Worm (Caenorhabditis elegans) whole organism, mixed stage, embryonic: ENCODE data around the gene C13A10.1.

Source experiments
- M03D4.4 ChIP-seq: sonication (generic microtip); optimal IDR thresholded peaks from 2 replicates; lab custom pipeline; 2017; ENCODE audit warnings: mild to moderate bottlenecking, missing genetic modification characterization, missing compliant biosample characterization
- bed-3 ChIP-seq: fragments of 200-800 bp; sonication (Bioruptor generic); optimal IDR thresholded peaks from 3 replicates; lab custom pipeline; 2018; ENCODE audit warnings: mild to moderate bottlenecking, missing genetic modification characterization, moderate library complexity, missing compliant biosample characterization
- blmp-1 ChIP-seq: fragments of 150-350 bp; optimal IDR thresholded peaks from 2 replicates; lab custom pipeline; 2014; ENCODE audit warnings: missing biosample characterization, missing genetic modification characterization
- ceh-39 ChIP-seq: fragments of 150-350 bp; optimal IDR thresholded peaks from 2 replicates; lab custom pipeline; 2014; ENCODE audit warnings: missing biosample characterization, missing genetic modification characterization
- ceh-43 ChIP-seq: fragments of 200-800 bp; sonication (Bioruptor generic); optimal IDR thresholded peaks from 2 replicates; lab custom pipeline; 2018; ENCODE audit warnings: mild to moderate bottlenecking, missing genetic modification characterization, moderate library complexity, missing compliant biosample characterization
- ceh-83 ChIP-seq: fragments of 200-800 bp; sonication (Bioruptor generic); optimal IDR thresholded peaks from 2 replicates; lab custom pipeline; 2018; ENCODE audit warnings: mild to moderate bottlenecking, missing genetic modification characterization, missing compliant biosample characterization
- ces-1 ChIP-seq: fragments of 150-350 bp; optimal IDR thresholded peaks from 2 replicates; lab custom pipeline; 2014; ENCODE audit warnings: missing biosample characterization, missing genetic modification reagents, missing genetic modification characterization
- cnd-1 ChIP-seq: fragments of 200-800 bp; sonication (Bioruptor generic); optimal IDR thresholded peaks from 2 replicates; lab custom pipeline; 2018; ENCODE audit warnings: mild to moderate bottlenecking, missing genetic modification characterization, missing compliant biosample characterization
- drap-1 ChIP-seq: fragments of 200-800 bp; sonication (Bioruptor generic); optimal IDR thresholded peaks from 3 replicates; lab custom pipeline; 2018; ENCODE audit warnings: mild to moderate bottlenecking, missing genetic modification characterization, missing compliant biosample characterization
- elt-1 ChIP-seq: sonication (generic microtip); optimal IDR thresholded peaks from 2 replicates; lab custom pipeline; 2017; ENCODE audit warnings: missing genetic modification characterization, mild to moderate bottlenecking, missing compliant biosample characterization, antibody characterized with exemption, moderate library complexity, borderline replicate concordance; ENCODE audit not compliant: insufficient read depth
- elt-3 ChIP-seq: fragments of 150-350 bp; optimal IDR thresholded peaks from 2 replicates; lab custom pipeline; 2014; ENCODE audit warnings: missing biosample characterization, missing genetic modification characterization
- flh-1 ChIP-seq: fragments of 200-800 bp; sonication (Bioruptor generic); optimal IDR thresholded peaks from 2 replicates; lab custom pipeline; 2018; ENCODE audit warnings: mild to moderate bottlenecking, missing genetic modification characterization, moderate library complexity, missing compliant biosample characterization
- ham-2 ChIP-seq: fragments of 200-800 bp; sonication (Bioruptor generic); optimal IDR thresholded peaks from 2 replicates; lab custom pipeline; 2018; ENCODE audit warnings: mild to moderate bottlenecking, missing genetic modification characterization, missing compliant biosample characterization
- hlh-1 ChIP-seq: fragments of 150-350 bp; optimal IDR thresholded peaks from 2 replicates; lab custom pipeline; 2014; ENCODE audit warnings: missing biosample characterization, missing genetic modification reagents, missing genetic modification characterization
- lin-13 ChIP-seq: fragments of 150-350 bp; optimal IDR thresholded peaks from 2 replicates; lab custom pipeline; 2014; ENCODE audit warnings: missing biosample characterization, missing genetic modification characterization
- lin-32 ChIP-seq: fragments of 200-800 bp; sonication (Bioruptor generic); optimal IDR thresholded peaks from 2 replicates; lab custom pipeline; 2018; ENCODE audit warnings: mild to moderate bottlenecking, missing genetic modification characterization, missing compliant biosample characterization
- lsy-2 ChIP-seq: fragments of 150-350 bp; optimal IDR thresholded peaks from 2 replicates; lab custom pipeline; 2014; ENCODE audit warnings: missing biosample characterization, missing genetic modification characterization
- mab-5 ChIP-seq: fragments of 150-350 bp; optimal IDR thresholded peaks from 2 replicates; lab custom pipeline; 2014; ENCODE audit warnings: missing biosample characterization, missing genetic modification characterization
- mep-1 ChIP-seq: fragments of 150-350 bp; optimal IDR thresholded peaks from 2 replicates; lab custom pipeline; 2017; ENCODE audit warnings: missing biosample characterization, missing genetic modification reagents, missing genetic modification characterization, inconsistent platforms
- mls-2 ChIP-seq: sonication (generic microtip); optimal IDR thresholded peaks from 2 replicates; lab custom pipeline; 2016; ENCODE audit warnings: mild to moderate bottlenecking, missing genetic modification characterization, moderate library complexity, missing compliant biosample characterization
- nhr-12 ChIP-seq: fragments of 150-350 bp; optimal IDR thresholded peaks from 2 replicates; lab custom pipeline; 2014; ENCODE audit warnings: missing biosample characterization, missing genetic modification characterization
- nhr-2 ChIP-seq: fragments of 150-350 bp; optimal IDR thresholded peaks from 2 replicates; lab custom pipeline; 2014; ENCODE audit warnings: missing biosample characterization, missing genetic modification characterization
- nhr-237 ChIP-seq: fragments of 150-350 bp; optimal IDR thresholded peaks from 2 replicates; lab custom pipeline; 2014; ENCODE audit warnings: missing biosample characterization, missing genetic modification characterization
- nhr-28 ChIP-seq: fragments of 150-350 bp; optimal IDR thresholded peaks from 2 replicates; lab custom pipeline; 2014; ENCODE audit warnings: missing biosample characterization, missing genetic modification characterization
- nhr-76 ChIP-seq: sonication (generic microtip); optimal IDR thresholded peaks from 2 replicates; lab custom pipeline; 2017; ENCODE audit warnings: missing biosample characterization, missing genetic modification characterization
- pha-4 ChIP-seq: fragments of 150-350 bp; optimal IDR thresholded peaks from 2 replicates; lab custom pipeline; 2018; ENCODE audit warnings: missing biosample characterization, missing genetic modification reagents, missing genetic modification characterization
- sem-2 ChIP-seq: fragments of 200-800 bp; sonication (Bioruptor generic); optimal IDR thresholded peaks from 2 replicates; lab custom pipeline; 2018; ENCODE audit warnings: mild to moderate bottlenecking, missing genetic modification characterization, missing compliant biosample characterization
- snpc-4 ChIP-seq: fragments of 150-350 bp; optimal IDR thresholded peaks from 2 replicates; lab custom pipeline; 2014; ENCODE audit warnings: missing biosample characterization, missing genetic modification characterization
- sptf-1 ChIP-seq: sonication (generic microtip); optimal IDR thresholded peaks from 2 replicates; lab custom pipeline; 2017; ENCODE audit warnings: mild to moderate bottlenecking, missing genetic modification characterization, moderate library complexity, missing compliant biosample characterization
- tbx-8 ChIP-seq: fragments of 200-800 bp; sonication (Bioruptor generic); optimal IDR thresholded peaks from 2 replicates; lab custom pipeline; 2018; ENCODE audit warnings: mild to moderate bottlenecking, missing genetic modification characterization, moderate library complexity, missing compliant biosample characterization
- unc-120 ChIP-seq: sonication (generic microtip); optimal IDR thresholded peaks from 2 replicates; lab custom pipeline; 2017; ENCODE audit warnings: missing genetic modification characterization, missing compliant biosample characterization; ENCODE audit not compliant: poor library complexity, severe bottlenecking
- unc-39 ChIP-seq: fragments of 150-350 bp; optimal IDR thresholded peaks from 2 replicates; lab custom pipeline; 2014; ENCODE audit warnings: missing biosample characterization, missing genetic modification characterization
- unc-62 ChIP-seq: fragments of 150-350 bp; optimal IDR thresholded peaks from 2 replicates; lab custom pipeline; 2014; ENCODE audit warnings: missing biosample characterization, missing genetic modification reagents, missing genetic modification characterization
- zip-8 ChIP-seq: fragments of 150-350 bp; optimal IDR thresholded peaks from 2 replicates; lab custom pipeline; 2014; ENCODE audit warnings: missing biosample characterization, missing genetic modification characterization
- ztf-11 ChIP-seq: fragments of 150-350 bp; optimal IDR thresholded peaks from 2 replicates; lab custom pipeline; 2014; ENCODE audit warnings: missing biosample characterization, missing genetic modification characterization

The C13A10.1 gene

ce11 chrII:1320412-1320811, 35.0 kb downstream of the C13A10.1 start:
- peak; percentile 0 for TF ChIP-seq lin-32
- peak; percentile 38 for TF ChIP-seq ham-2 (GFP tag; lab: Kevin White, UChicago)
- TF ChIP-seq pha-4, result peak; percentile 87
- TF ChIP-seq lsy-2 (tag; lab: Kevin White, UChicago), result peak; percentile 90
- TF ChIP-seq tbx-8 (GFP tag; lab: Kevin White, UChicago), result peak; percentile 66
- TF ChIP-seq M03D4.4, result peak; percentile 84
- TF ChIP-seq ceh-39 (tag; lab: Kevin White, UChicago), result peak; percentile 88
- TF ChIP-seq unc-120, result peak; percentile 74
- TF ChIP-seq cnd-1, result peak; percentile 72
- TF ChIP-seq nhr-2 (tag; lab: Kevin White, UChicago), result peak; percentile 5
- no peak for TF ChIP-seq nhr-28 (tag; lab: Kevin White, UChicago)
- no peak for TF ChIP-seq snpc-4
- TF ChIP-seq elt-1 (tag; lab: Kevin White, UChicago), result peak; percentile 7
- TF ChIP-seq lin-13 (tag; lab: Kevin White, UChicago), result peak; percentile 97
- peak; percentile 40 for TF ChIP-seq blmp-1 (tag; lab: Kevin White, UChicago)
- TF ChIP-seq ztf-11 (tag; lab: Kevin White, UChicago), result peak; percentile 48
- peak; percentile 50 for TF ChIP-seq sem-2 (GFP tag; lab: Kevin White, UChicago)
- TF ChIP-seq elt-3, result no peak
- TF ChIP-seq mep-1, result peak; percentile 96
- TF ChIP-seq ceh-43 (GFP tag; lab: Kevin White, UChicago), result peak; percentile 81
- TF ChIP-seq mls-2 (tag; lab: Kevin White, UChicago), result peak; percentile 88
- TF ChIP-seq nhr-12 (tag; lab: Kevin White, UChicago), result peak; percentile 16
- TF ChIP-seq zip-8 (tag; lab: Kevin White, UChicago), result no peak
- peak; percentile 22 for TF ChIP-seq bed-3 (GFP tag; lab: Kevin White, UChicago)
- TF ChIP-seq drap-1 (GFP tag; lab: Kevin White, UChicago), result peak; percentile 78
- TF ChIP-seq mab-5 (tag; lab: Kevin White, UChicago), result no peak
- no peak for TF ChIP-seq flh-1 (GFP tag; lab: Kevin White, UChicago)
- peak; percentile 69 for TF ChIP-seq ceh-83 (GFP tag; lab: Kevin White, UChicago)
- TF ChIP-seq ces-1 (GFP tag; lab: Kevin White, UChicago), result peak; percentile 45
- peak; percentile 54 for TF ChIP-seq unc-62
- peak; percentile 96 for TF ChIP-seq nhr-237 (tag; lab: Kevin White, UChicago)
- no peak for TF ChIP-seq nhr-76 (tag; lab: Kevin White, UChicago)
- peak; percentile 75 for TF ChIP-seq hlh-1
- no peak for TF ChIP-seq unc-39 (tag; lab: Kevin White, UChicago)
- TF ChIP-seq sptf-1 (tag; lab: Kevin White, UChicago), result peak; percentile 91

- no peak for TF ChIP-seq drap-1 (GFP tag; lab: Kevin White, UChicago)
- no peak for TF ChIP-seq nhr-28 (tag; lab: Kevin White, UChicago)
- no peak for TF ChIP-seq blmp-1 (tag; lab: Kevin White, UChicago)
- TF ChIP-seq elt-1 (tag; lab: Kevin White, UChicago), result no peak
- TF ChIP-seq nhr-76 (tag; lab: Kevin White, UChicago), result no peak
- no peak for TF ChIP-seq pha-4
- no peak for TF ChIP-seq bed-3 (GFP tag; lab: Kevin White, UChicago)
- TF ChIP-seq tbx-8 (GFP tag; lab: Kevin White, UChicago), result no peak
- TF ChIP-seq unc-62, result no peak
- TF ChIP-seq ham-2 (GFP tag; lab: Kevin White, UChicago), result no peak
- TF ChIP-seq nhr-12 (tag; lab: Kevin White, UChicago), result no peak
- no peak for TF ChIP-seq sem-2 (GFP tag; lab: Kevin White, UChicago)
- TF ChIP-seq nhr-237 (tag; lab: Kevin White, UChicago), result no peak
- TF ChIP-seq unc-39 (tag; lab: Kevin White, UChicago), result no peak
- TF ChIP-seq elt-3, result no peak
- TF ChIP-seq mab-5 (tag; lab: Kevin White, UChicago), result no peak
Measured at ce11 chrII:1315245-1315644, 40.2 kb downstream of the C13A10.1 start.

- TF ChIP-seq elt-3 (no peak), sptf-1 (tag; lab: Kevin White, UChicago) (peak; percentile 40), unc-120 (peak; percentile 39), ces-1 (GFP tag; lab: Kevin White, UChicago) (peak; percentile 4)
Measured at ce11 chrII:1309892-1310516, 45.4 kb downstream of the C13A10.1 start, which contains the start of the genes alh-6 and fcho-1. Gene alh-6 (minus strand): TSS chrII:1310133. Gene fcho-1 (plus strand): TSS chrII:1310515.
